Fruit fly (Drosophila melanogaster) whole organism, prepupa: Measurements from ENCODE around the gene Tmep.

Source experiments
- Blimp-1 ChIP-seq: fragments of 200-800 bp; sonication (Bioruptor generic); optimal IDR thresholded peaks from 3 replicates; lab custom pipeline; 2017; ENCODE audit warnings: missing biosample characterization, missing genetic modification characterization, mild to moderate bottlenecking, moderate library complexity, missing genetic modification reagents
- CG10631 ChIP-seq: fragments of 200-800 bp; sonication (Bioruptor generic); optimal IDR thresholded peaks from 2 replicates; lab custom pipeline; 2016; ENCODE audit warnings: missing biosample characterization, missing genetic modification characterization
- CG10669 ChIP-seq: fragments of 200-800 bp; sonication (Bioruptor generic); optimal IDR thresholded peaks from 3 replicates; lab custom pipeline; 2018; ENCODE audit warnings: missing biosample characterization, mild to moderate bottlenecking, missing genetic modification characterization, moderate library complexity
- CG11294 ChIP-seq: fragments of 200-800 bp; sonication (Bioruptor generic); IDR thresholded peaks from 2 replicates; pipeline ENCODE4 v1.3.6; 2022; ENCODE audit warnings: missing biosample characterization, missing genetic modification characterization
- CG11902 ChIP-seq: fragments of 200-800 bp; sonication (Bioruptor generic); optimal IDR thresholded peaks from 3 replicates; lab custom pipeline; 2016; ENCODE audit warnings: missing biosample characterization, missing genetic modification characterization
- CG15336 ChIP-seq: fragments of 200-800 bp; sonication (Bioruptor generic); IDR thresholded peaks from 2 replicates; pipeline ENCODE4 v1.3.6; 2022; ENCODE audit warnings: missing biosample characterization, missing genetic modification characterization
- CG1621 ChIP-seq: fragments of 200-800 bp; sonication (Bioruptor generic); optimal IDR thresholded peaks from 3 replicates; lab custom pipeline; 2018; ENCODE audit warnings: missing biosample characterization, mild to moderate bottlenecking, missing genetic modification characterization
- CG31627 ChIP-seq: fragments of 200-800 bp; sonication (Bioruptor generic); optimal IDR thresholded peaks from 3 replicates; lab custom pipeline; 2016; ENCODE audit warnings: missing biosample characterization, missing genetic modification characterization
- CG32006 ChIP-seq: fragments of 200-800 bp; sonication (Bioruptor generic); optimal IDR thresholded peaks from 3 replicates; lab custom pipeline; 2017; ENCODE audit warnings: missing biosample characterization, mild to moderate bottlenecking, missing genetic modification characterization
- CG34406 ChIP-seq: fragments of 200-800 bp; sonication (Bioruptor generic); optimal IDR thresholded peaks from 3 replicates; lab custom pipeline; 2016; ENCODE audit warnings: missing biosample characterization, missing genetic modification characterization
- CG4318 ChIP-seq: fragments of 200-800 bp; sonication (Bioruptor generic); optimal IDR thresholded peaks from 3 replicates; lab custom pipeline; 2017; ENCODE audit warnings: missing biosample characterization, mild to moderate bottlenecking, missing genetic modification characterization
- CG6276 ChIP-seq: fragments of 200-800 bp; sonication (Bioruptor generic); optimal IDR thresholded peaks from 2 replicates; lab custom pipeline; 2017; ENCODE audit warnings: missing biosample characterization, mild to moderate bottlenecking, missing genetic modification characterization
- CG6792 ChIP-seq: fragments of 200-800 bp; sonication (Bioruptor generic); optimal IDR thresholded peaks from 3 replicates; lab custom pipeline; 2016; ENCODE audit warnings: missing biosample characterization, missing genetic modification characterization
- CG6808 ChIP-seq: fragments of 200-800 bp; sonication (Bioruptor generic); optimal IDR thresholded peaks from 3 replicates; lab custom pipeline; 2017; ENCODE audit warnings: missing biosample characterization, missing genetic modification characterization, mild to moderate bottlenecking, moderate library complexity, missing genetic modification reagents
- CG6854 ChIP-seq: fragments of 200-800 bp; sonication (Bioruptor generic); optimal IDR thresholded peaks from 2 replicates; lab custom pipeline; 2017; ENCODE audit warnings: missing biosample characterization, mild to moderate bottlenecking, missing genetic modification characterization
- CG7368 ChIP-seq: fragments of 200-800 bp; sonication (Bioruptor generic); optimal IDR thresholded peaks from 3 replicates; lab custom pipeline; 2016; ENCODE audit warnings: missing biosample characterization, missing genetic modification characterization
- CG8632 ChIP-seq: fragments of 200-800 bp; sonication (Bioruptor generic); optimal IDR thresholded peaks from 3 replicates; lab custom pipeline; 2016; ENCODE audit warnings: missing biosample characterization, missing genetic modification characterization
- CG9139 ChIP-seq: fragments of 200-800 bp; sonication (Bioruptor generic); optimal IDR thresholded peaks from 3 replicates; lab custom pipeline; 2017; ENCODE audit warnings: missing biosample characterization, mild to moderate bottlenecking, missing genetic modification characterization
- Eip93F ChIP-seq: fragments of 200-800 bp; sonication (Bioruptor generic); optimal IDR thresholded peaks from 2 replicates; lab custom pipeline; 2016; ENCODE audit warnings: missing biosample characterization, mild to moderate bottlenecking, missing genetic modification characterization
- Ets21C ChIP-seq: fragments of 200-800 bp; sonication (Bioruptor generic); optimal IDR thresholded peaks from 3 replicates; lab custom pipeline; 2016; ENCODE audit warnings: missing biosample characterization, missing genetic modification characterization
- Ets96B ChIP-seq: fragments of 200-800 bp; optimal IDR thresholded peaks from 2 replicates; lab custom pipeline; 2019; ENCODE audit warnings: missing biosample characterization, mild to moderate bottlenecking, missing genetic modification characterization, moderate library complexity
- Gug ChIP-seq: fragments of 200-800 bp; sonication (Bioruptor generic); IDR thresholded peaks from 2 replicates; pipeline ENCODE4 v1.3.6; 2022; ENCODE audit warnings: missing biosample characterization, missing genetic modification characterization
- Hr4 ChIP-seq: fragments of 200-800 bp; sonication (Bioruptor generic); optimal IDR thresholded peaks from 3 replicates; lab custom pipeline; 2016; ENCODE audit warnings: missing biosample characterization, missing genetic modification characterization
- Met ChIP-seq: fragments of 200-800 bp; sonication (Bioruptor generic); optimal IDR thresholded peaks from 3 replicates; lab custom pipeline; 2016; ENCODE audit warnings: missing biosample characterization, missing genetic modification characterization
- OdsH ChIP-seq: fragments of 200-800 bp; sonication (Bioruptor generic); optimal IDR thresholded peaks from 3 replicates; lab custom pipeline; 2016; ENCODE audit warnings: missing biosample characterization, missing genetic modification characterization
- Smox ChIP-seq: fragments of 200-800 bp; sonication (Bioruptor generic); optimal IDR thresholded peaks from 3 replicates; lab custom pipeline; 2016; ENCODE audit warnings: missing biosample characterization, missing genetic modification characterization
- Sox102F ChIP-seq: fragments of 200-800 bp; sonication (Bioruptor generic); optimal IDR thresholded peaks from 2 replicates; lab custom pipeline; 2016; ENCODE audit warnings: missing biosample characterization, mild to moderate bottlenecking, missing genetic modification characterization
- Sox15 ChIP-seq: fragments of 200-800 bp; sonication (Bioruptor generic); optimal IDR thresholded peaks from 3 replicates; lab custom pipeline; 2016; ENCODE audit warnings: missing biosample characterization, missing genetic modification characterization
- achi ChIP-seq: fragments of 200-800 bp; sonication (Bioruptor generic); optimal IDR thresholded peaks from 3 replicates; lab custom pipeline; 2016; ENCODE audit warnings: missing biosample characterization, missing genetic modification characterization
- cyc ChIP-seq: fragments of 200-800 bp; sonication (Bioruptor generic); optimal IDR thresholded peaks from 3 replicates; lab custom pipeline; 2016; ENCODE audit warnings: missing biosample characterization, missing genetic modification characterization
- dac ChIP-seq: fragments of 200-800 bp; sonication (Bioruptor generic); optimal IDR thresholded peaks from 2 replicates; lab custom pipeline; 2017; ENCODE audit warnings: missing biosample characterization, mild to moderate bottlenecking, missing genetic modification characterization
- eg ChIP-seq: fragments of 200-800 bp; sonication (Bioruptor generic); IDR thresholded peaks from 3 replicates; pipeline ENCODE4 v1.3.6; 2022; ENCODE audit warnings: missing biosample characterization, missing genetic modification characterization
- esn ChIP-seq: fragments of 200-800 bp; sonication (Bioruptor generic); optimal IDR thresholded peaks from 2 replicates; lab custom pipeline; 2016; ENCODE audit warnings: missing biosample characterization, mild to moderate bottlenecking, missing genetic modification characterization, moderate library complexity
- fd85E ChIP-seq: fragments of 200-800 bp; sonication (Bioruptor generic); optimal IDR thresholded peaks from 3 replicates; lab custom pipeline; 2016; ENCODE audit warnings: missing biosample characterization, missing genetic modification characterization
- fkh ChIP-seq: fragments of 200-800 bp; sonication (Bioruptor generic); optimal IDR thresholded peaks from 3 replicates; lab custom pipeline; 2017; ENCODE audit warnings: missing biosample characterization, mild to moderate bottlenecking, missing genetic modification characterization, moderate library complexity
- lz ChIP-seq: fragments of 200-800 bp; sonication (Bioruptor generic); optimal IDR thresholded peaks from 3 replicates; lab custom pipeline; 2016; ENCODE audit warnings: missing biosample characterization, missing genetic modification characterization
- pdm3 ChIP-seq: fragments of 200-800 bp; sonication (Bioruptor generic); optimal IDR thresholded peaks from 3 replicates; lab custom pipeline; 2016; ENCODE audit warnings: missing biosample characterization, missing genetic modification characterization
- salr ChIP-seq, 2 experiments: fragments of 200-800 bp; sonication (Bioruptor generic); optimal IDR thresholded peaks; 3 replicates each; lab custom pipeline; 2016 to 2018; ENCODE audit warnings: missing biosample characterization in 2 of 2, missing genetic modification characterization in 2 of 2, mild to moderate bottlenecking in 1 of 2
- spab ChIP-seq: fragments of 200-800 bp; sonication (Bioruptor generic); optimal IDR thresholded peaks from 2 replicates; lab custom pipeline; 2017; ENCODE audit warnings: missing biosample characterization, mild to moderate bottlenecking, missing genetic modification characterization, missing genetic modification reagents
- ss ChIP-seq, 2 experiments: fragments of 200-800 bp; sonication (Bioruptor generic); optimal IDR thresholded peaks; 2 replicates in 1 of 2; 3 replicates in 1 of 2; lab custom pipeline; 2017 to 2018; ENCODE audit warnings: mild to moderate bottlenecking in 2 of 2, missing biosample characterization in 2 of 2, missing genetic modification characterization in 2 of 2, moderate library complexity in 1 of 2
- svp ChIP-seq: fragments of 200-800 bp; sonication (Bioruptor generic); peaks from one replicate; lab custom pipeline; 2016; ENCODE audit warnings: missing biosample characterization, missing genetic modification characterization
- vri ChIP-seq: fragments of 200-800 bp; sonication (Bioruptor generic); optimal IDR thresholded peaks from 3 replicates; lab custom pipeline; 2016; ENCODE audit warnings: missing biosample characterization, mild to moderate bottlenecking, missing genetic modification characterization

Tmep gene

dm6 chr3L:1579169-1579853 is 10.3 kb downstream of the Tmep start (continued):
- TF ChIP-seq Ets21C (no peak), CG11294 (GFP tag; lab: Robert Waterston, UW) (no peak), Blimp-1 (no peak), CG8632 (peak; percentile 34), ss (GFP tag; optimal IDR thresholded peaks at IDR 0.05; lab: Kevin White, UChicago) (no peak), fd85E (GFP tag; lab: Kevin White, UChicago) (no peak), CG6792 (GFP tag; lab: Kevin White, UChicago) (peak; percentile 23), OdsH (GFP tag; lab: Kevin White, UChicago) (peak; percentile 48), svp (GFP tag; lab: Kevin White, UChicago) (peak; percentile 35), eg (GFP tag; lab: Robert Waterston, UW) (no peak), CG10631 (GFP tag; lab: Kevin White, UChicago) (peak; percentile 26), CG9139 (GFP tag; lab: Kevin White, UChicago) (no peak), CG4318 (GFP tag; lab: Kevin White, UChicago) (no peak), CG6276 (no peak), CG31627 (GFP tag; lab: Kevin White, UChicago) (peak; percentile 15), CG1621 (tag; lab: Kevin White, UChicago) (peak; percentile 12), CG11902 (no peak), esn (peak; percentile 41)

dm6 chr3L:1580194-1580593 is 11.2 kb downstream of the Tmep start:
- TF ChIP-seq eg (GFP tag; lab: Robert Waterston, UW) (no peak), CG8632 (no peak), fkh (GFP tag; lab: Kevin White, UChicago) (no peak), OdsH (GFP tag; lab: Kevin White, UChicago) (no peak), dac (GFP tag; lab: Kevin White, UChicago) (no peak), spab (no peak), lz (GFP tag; lab: Kevin White, UChicago) (no peak), CG7368 (GFP tag; lab: Kevin White, UChicago) (no peak), Hr4 (GFP tag; lab: Kevin White, UChicago) (no peak), CG6854 (GFP tag; lab: Kevin White, UChicago) (no peak), CG34406 (GFP tag; lab: Kevin White, UChicago) (no peak), Smox (no peak), cyc (GFP tag; lab: Kevin White, UChicago) (no peak), Eip93F (GFP tag; lab: Kevin White, UChicago) (no peak), CG11294 (GFP tag; lab: Robert Waterston, UW) (no peak), achi (GFP tag; lab: Kevin White, UChicago) (no peak), Ets21C (no peak), CG9139 (GFP tag; lab: Kevin White, UChicago) (no peak), svp (GFP tag; lab: Kevin White, UChicago) (no peak), CG32006 (no peak)
- TF ChIP-seq, all 60 proteins: peak for 0

dm6 chr3L:1580821-1581220 is 11.8 kb downstream of the Tmep start:
- no peak for TF ChIP-seq CG6808 (GFP tag; lab: Kevin White, UChicago)
- TF ChIP-seq spab = no peak
- TF ChIP-seq Gug (GFP tag; lab: Robert Waterston, UW) = no peak

dm6 chr3L:1584003-1584402 is 15.0 kb downstream of the Tmep start:
- TF ChIP-seq Blimp-1 = no peak
- TF ChIP-seq Met (GFP tag; lab: Kevin White, UChicago) = peak; percentile 32
- TF ChIP-seq fd85E (GFP tag; lab: Kevin White, UChicago) = no peak
- peak; percentile 4 for TF ChIP-seq vri (GFP tag; lab: Kevin White, UChicago)
- TF ChIP-seq pdm3 = peak; percentile 69
- TF ChIP-seq Ets21C = no peak
- TF ChIP-seq Ets96B = no peak
- peak; percentile 91 for TF ChIP-seq eg (GFP tag; lab: Robert Waterston, UW)
- TF ChIP-seq CG7368 (GFP tag; lab: Kevin White, UChicago) = no peak
- TF ChIP-seq CG31627 (GFP tag; lab: Kevin White, UChicago) = peak; percentile 15
- TF ChIP-seq salr (GFP tag; optimal IDR thresholded peaks at IDR 0.05; lab: Kevin White, UChicago) = peak in 1 of 2 experiments; percentile 68
- peak; percentile 90 for TF ChIP-seq CG15336 (GFP tag; lab: Robert Waterston, UW)
- TF ChIP-seq CG10631 (GFP tag; lab: Kevin White, UChicago) = peak; percentile 53
- TF ChIP-seq CG6276 = peak; percentile 47
- no peak for TF ChIP-seq CG6854 (GFP tag; lab: Kevin White, UChicago)
- peak; percentile 92 for TF ChIP-seq Hr4 (GFP tag; lab: Kevin White, UChicago)
- no peak for TF ChIP-seq CG10669 (GFP tag; lab: Kevin White, UChicago)
- peak; percentile 88 for TF ChIP-seq Gug (GFP tag; lab: Robert Waterston, UW)
- no peak for TF ChIP-seq CG6808 (GFP tag; lab: Kevin White, UChicago)
- TF ChIP-seq Eip93F (GFP tag; lab: Kevin White, UChicago) = no peak
- TF ChIP-seq Sox15 (GFP tag; lab: Kevin White, UChicago) = no peak
- peak; percentile 37 for TF ChIP-seq svp (GFP tag; lab: Kevin White, UChicago)
- TF ChIP-seq CG9139 (GFP tag; lab: Kevin White, UChicago) = no peak
- no peak for TF ChIP-seq CG8632
- peak; percentile 22 for TF ChIP-seq esn
- TF ChIP-seq Sox102F = peak; percentile 7
